Fruit fly (Drosophila melanogaster) whole organism, prepupa: Measurements from ENCODE around the gene RpS8.
A peak's percentile ranks its signal among the peaks of the same experiment; 100 is the strongest.

Experiments
- Blimp-1 ChIP-seq: fragments of 200-800 bp; sonication (Bioruptor generic); optimal IDR thresholded peaks from 3 replicates; lab custom pipeline; 2017; ENCODE audit warnings: missing biosample characterization, missing genetic modification characterization, mild to moderate bottlenecking, moderate library complexity, missing genetic modification reagents
- CG11762 ChIP-seq: fragments of 200-800 bp; sonication (Bioruptor generic); optimal IDR thresholded peaks from 3 replicates; lab custom pipeline; 2016; ENCODE audit warnings: missing biosample characterization, missing genetic modification characterization; ENCODE audit not compliant: insufficient read depth
- CG11902 ChIP-seq: fragments of 200-800 bp; sonication (Bioruptor generic); optimal IDR thresholded peaks from 3 replicates; lab custom pipeline; 2016; ENCODE audit warnings: missing biosample characterization, missing genetic modification characterization
- CG15336 ChIP-seq: fragments of 200-800 bp; sonication (Bioruptor generic); IDR thresholded peaks from 2 replicates; pipeline ENCODE4 v1.3.6; 2022; ENCODE audit warnings: missing biosample characterization, missing genetic modification characterization
- CG1621 ChIP-seq: fragments of 200-800 bp; sonication (Bioruptor generic); optimal IDR thresholded peaks from 3 replicates; lab custom pipeline; 2018; ENCODE audit warnings: missing biosample characterization, mild to moderate bottlenecking, missing genetic modification characterization
- CG16779 ChIP-seq: fragments of 200-800 bp; sonication (Bioruptor generic); optimal IDR thresholded peaks from 3 replicates; lab custom pipeline; 2017; ENCODE audit warnings: missing biosample characterization, mild to moderate bottlenecking, missing genetic modification characterization
- CG3032 ChIP-seq: fragments of 200-800 bp; optimal IDR thresholded peaks from 2 replicates; lab custom pipeline; 2019; ENCODE audit warnings: missing biosample characterization, mild to moderate bottlenecking, missing genetic modification characterization, moderate library complexity
- CG31627 ChIP-seq: fragments of 200-800 bp; sonication (Bioruptor generic); optimal IDR thresholded peaks from 3 replicates; lab custom pipeline; 2016; ENCODE audit warnings: missing biosample characterization, missing genetic modification characterization
- CG34406 ChIP-seq: fragments of 200-800 bp; sonication (Bioruptor generic); optimal IDR thresholded peaks from 3 replicates; lab custom pipeline; 2016; ENCODE audit warnings: missing biosample characterization, missing genetic modification characterization
- CG3919 ChIP-seq: fragments of 200-800 bp; sonication (Bioruptor generic); optimal IDR thresholded peaks from 3 replicates; lab custom pipeline; 2016; ENCODE audit warnings: missing biosample characterization, missing genetic modification characterization
- CG6163 ChIP-seq: fragments of 200-800 bp; sonication (Bioruptor generic); IDR thresholded peaks from 3 replicates; pipeline ENCODE4 v1.3.6; 2022; ENCODE audit warnings: missing biosample characterization, missing genetic modification characterization
- CG6276 ChIP-seq: fragments of 200-800 bp; sonication (Bioruptor generic); optimal IDR thresholded peaks from 2 replicates; lab custom pipeline; 2017; ENCODE audit warnings: missing biosample characterization, mild to moderate bottlenecking, missing genetic modification characterization
- CG6792 ChIP-seq: fragments of 200-800 bp; sonication (Bioruptor generic); optimal IDR thresholded peaks from 3 replicates; lab custom pipeline; 2016; ENCODE audit warnings: missing biosample characterization, missing genetic modification characterization
- CG6808 ChIP-seq: fragments of 200-800 bp; sonication (Bioruptor generic); optimal IDR thresholded peaks from 3 replicates; lab custom pipeline; 2017; ENCODE audit warnings: missing biosample characterization, missing genetic modification characterization, mild to moderate bottlenecking, moderate library complexity, missing genetic modification reagents
- CG6854 ChIP-seq: fragments of 200-800 bp; sonication (Bioruptor generic); optimal IDR thresholded peaks from 2 replicates; lab custom pipeline; 2017; ENCODE audit warnings: missing biosample characterization, mild to moderate bottlenecking, missing genetic modification characterization
- CG8119 ChIP-seq: fragments of 200-800 bp; sonication (Bioruptor generic); IDR thresholded peaks from 3 replicates; pipeline ENCODE4 v1.3.6; 2022; ENCODE audit warnings: missing biosample characterization, missing genetic modification characterization
- CG8319 ChIP-seq: fragments of 200-800 bp; sonication (Bioruptor generic); optimal IDR thresholded peaks from 3 replicates; lab custom pipeline; 2016; ENCODE audit warnings: missing biosample characterization, missing genetic modification characterization
- CG9139 ChIP-seq: fragments of 200-800 bp; sonication (Bioruptor generic); optimal IDR thresholded peaks from 3 replicates; lab custom pipeline; 2017; ENCODE audit warnings: missing biosample characterization, mild to moderate bottlenecking, missing genetic modification characterization
- Eip75B ChIP-seq: fragments of 200-800 bp; sonication (Bioruptor generic); optimal IDR thresholded peaks from 3 replicates; lab custom pipeline; 2016; ENCODE audit warnings: missing biosample characterization, missing genetic modification characterization
- Eip78C ChIP-seq: fragments of 200-800 bp; sonication (Bioruptor generic); peaks from one replicate; lab custom pipeline; 2016; ENCODE audit warnings: missing biosample characterization, missing genetic modification characterization
- Eip93F ChIP-seq: fragments of 200-800 bp; sonication (Bioruptor generic); optimal IDR thresholded peaks from 2 replicates; lab custom pipeline; 2016; ENCODE audit warnings: missing biosample characterization, mild to moderate bottlenecking, missing genetic modification characterization
- Ets96B ChIP-seq: fragments of 200-800 bp; optimal IDR thresholded peaks from 2 replicates; lab custom pipeline; 2019; ENCODE audit warnings: missing biosample characterization, mild to moderate bottlenecking, missing genetic modification characterization, moderate library complexity
- Gug ChIP-seq: fragments of 200-800 bp; sonication (Bioruptor generic); IDR thresholded peaks from 2 replicates; pipeline ENCODE4 v1.3.6; 2022; ENCODE audit warnings: missing biosample characterization, missing genetic modification characterization
- Hr38 ChIP-seq: sonication (Bioruptor generic); optimal IDR thresholded peaks from 2 replicates; lab custom pipeline; 2016; ENCODE audit warnings: missing biosample characterization, missing genetic modification characterization
- Hr39 ChIP-seq: fragments of 200-800 bp; sonication (Bioruptor generic); optimal IDR thresholded peaks from 2 replicates; lab custom pipeline; 2016; ENCODE audit warnings: missing biosample characterization, missing genetic modification characterization
- Lpt ChIP-seq: fragments of 200-800 bp; sonication (Bioruptor generic); optimal IDR thresholded peaks from 3 replicates; lab custom pipeline; 2016; ENCODE audit warnings: missing biosample characterization, missing genetic modification characterization
- Smox ChIP-seq: fragments of 200-800 bp; sonication (Bioruptor generic); optimal IDR thresholded peaks from 3 replicates; lab custom pipeline; 2016; ENCODE audit warnings: missing biosample characterization, missing genetic modification characterization
- Sox14 ChIP-seq: fragments of 200-800 bp; sonication (Bioruptor generic); optimal IDR thresholded peaks from 3 replicates; lab custom pipeline; 2016; ENCODE audit warnings: missing biosample characterization, missing genetic modification characterization
- achi ChIP-seq: fragments of 200-800 bp; sonication (Bioruptor generic); optimal IDR thresholded peaks from 3 replicates; lab custom pipeline; 2016; ENCODE audit warnings: missing biosample characterization, missing genetic modification characterization
- acj6 ChIP-seq: fragments of 200-800 bp; sonication (Bioruptor generic); optimal IDR thresholded peaks from 3 replicates; lab custom pipeline; 2016; ENCODE audit warnings: missing biosample characterization, missing genetic modification characterization
- cyc ChIP-seq: fragments of 200-800 bp; sonication (Bioruptor generic); optimal IDR thresholded peaks from 3 replicates; lab custom pipeline; 2016; ENCODE audit warnings: missing biosample characterization, missing genetic modification characterization
- esn ChIP-seq: fragments of 200-800 bp; sonication (Bioruptor generic); optimal IDR thresholded peaks from 2 replicates; lab custom pipeline; 2016; ENCODE audit warnings: missing biosample characterization, mild to moderate bottlenecking, missing genetic modification characterization, moderate library complexity
- fd59A ChIP-seq: fragments of 200-800 bp; sonication (Bioruptor generic); optimal IDR thresholded peaks from 2 replicates; lab custom pipeline; 2017; ENCODE audit warnings: missing biosample characterization, mild to moderate bottlenecking, missing genetic modification characterization, missing genetic modification reagents
- fkh ChIP-seq: fragments of 200-800 bp; sonication (Bioruptor generic); optimal IDR thresholded peaks from 3 replicates; lab custom pipeline; 2017; ENCODE audit warnings: missing biosample characterization, mild to moderate bottlenecking, missing genetic modification characterization, moderate library complexity
- lz ChIP-seq: fragments of 200-800 bp; sonication (Bioruptor generic); optimal IDR thresholded peaks from 3 replicates; lab custom pipeline; 2016; ENCODE audit warnings: missing biosample characterization, missing genetic modification characterization
- net ChIP-seq: fragments of 200-800 bp; sonication (Bioruptor generic); optimal IDR thresholded peaks from 3 replicates; lab custom pipeline; 2016; ENCODE audit warnings: missing biosample characterization, missing genetic modification characterization
- pdm3 ChIP-seq: fragments of 200-800 bp; sonication (Bioruptor generic); optimal IDR thresholded peaks from 3 replicates; lab custom pipeline; 2016; ENCODE audit warnings: missing biosample characterization, missing genetic modification characterization
- salr ChIP-seq, 2 experiments: fragments of 200-800 bp; sonication (Bioruptor generic); optimal IDR thresholded peaks; 3 replicates each; lab custom pipeline; 2016 to 2018; ENCODE audit warnings: missing biosample characterization in 2 of 2, missing genetic modification characterization in 2 of 2, mild to moderate bottlenecking in 1 of 2
- spab ChIP-seq: fragments of 200-800 bp; sonication (Bioruptor generic); optimal IDR thresholded peaks from 2 replicates; lab custom pipeline; 2017; ENCODE audit warnings: missing biosample characterization, mild to moderate bottlenecking, missing genetic modification characterization, missing genetic modification reagents
- ss ChIP-seq, 2 experiments: fragments of 200-800 bp; sonication (Bioruptor generic); optimal IDR thresholded peaks; 2 replicates in 1 of 2; 3 replicates in 1 of 2; lab custom pipeline; 2017 to 2018; ENCODE audit warnings: mild to moderate bottlenecking in 2 of 2, missing biosample characterization in 2 of 2, missing genetic modification characterization in 2 of 2, moderate library complexity in 1 of 2
- svp ChIP-seq: fragments of 200-800 bp; sonication (Bioruptor generic); peaks from one replicate; lab custom pipeline; 2016; ENCODE audit warnings: missing biosample characterization, missing genetic modification characterization
- topi ChIP-seq: fragments of 200-800 bp; sonication (Bioruptor generic); optimal IDR thresholded peaks from 3 replicates; lab custom pipeline; 2016; ENCODE audit warnings: missing biosample characterization, missing genetic modification characterization

Gene RpS8

dm6 chr3R:29861432-29862249 lies at the start of gene RpS8, which contains the start of gene CG15514:
Gene RpS8, plus strand, starts transcription at chr3R:29861582.
Gene CG15514, minus strand, starts transcription at chr3R:29861494.
- TF ChIP-seq CG8319 = no peak
- TF ChIP-seq CG34406 = peak; percentile 11
- TF ChIP-seq Eip78C (GFP tag; lab: Kevin White, UChicago) = peak; percentile 79
- no peak for TF ChIP-seq Eip75B (GFP tag; lab: Kevin White, UChicago)
- TF ChIP-seq CG3919 (GFP tag; lab: Kevin White, UChicago) = peak; percentile 23
- 0 out of 3 replicates have a peak, but pooled peaks have one; percentile 30 for TF ChIP-seq CG8119 (GFP tag; lab: Robert Waterston, UW)
- TF ChIP-seq pdm3 = no peak
- peak; percentile 10 for TF ChIP-seq Sox14 (GFP tag; lab: Kevin White, UChicago)
- TF ChIP-seq CG6276 = no peak
- TF ChIP-seq Hr39 = peak; percentile 14
- peak; percentile 50 for TF ChIP-seq esn (GFP tag; lab: Kevin White, UChicago)
- peak; percentile 47 for TF ChIP-seq CG3032 (tag; lab: Kevin White, UChicago)
- TF ChIP-seq spab (GFP tag; lab: Kevin White, UChicago) = no peak
- peak; percentile 34; the same call in 1 of the 2 replicates for TF ChIP-seq CG15336 (GFP tag; lab: Robert Waterston, UW)
- TF ChIP-seq CG6854 (GFP tag; lab: Kevin White, UChicago) = peak; percentile 49
- peak; percentile 45 for TF ChIP-seq CG11762 (GFP tag; lab: Kevin White, UChicago)
- TF ChIP-seq CG31627 (GFP tag; lab: Kevin White, UChicago) = peak; percentile 28
- no peak for TF ChIP-seq fd59A (GFP tag; lab: Kevin White, UChicago)
- TF ChIP-seq CG6163 (GFP tag; lab: Robert Waterston, UW) = peak; percentile 66
- TF ChIP-seq CG6792 = peak; percentile 43
- peak; percentile 6 for TF ChIP-seq Lpt (GFP tag; lab: Kevin White, UChicago)
- TF ChIP-seq Eip93F (GFP tag; lab: Kevin White, UChicago) = no peak
- TF ChIP-seq ss (GFP tag; optimal IDR thresholded peaks at IDR 0.05; lab: Kevin White, UChicago) = peak; percentile 12 to 42
- no peak for TF ChIP-seq Hr38
- peak; percentile 35 for TF ChIP-seq fkh (GFP tag; lab: Kevin White, UChicago)
- peak in 1 of 2 experiments; percentile 17 for TF ChIP-seq salr (GFP tag; optimal IDR thresholded peaks at IDR 0.05; lab: Kevin White, UChicago)
- TF ChIP-seq Blimp-1 (GFP tag; lab: Kevin White, UChicago) = peak; percentile 50
- no peak for TF ChIP-seq CG16779
- no peak for TF ChIP-seq Smox (GFP tag; lab: Kevin White, UChicago)
- TF ChIP-seq achi (GFP tag; lab: Kevin White, UChicago) = peak; percentile 100
- TF ChIP-seq svp = no peak
- TF ChIP-seq Gug (GFP tag; lab: Robert Waterston, UW) = peak; percentile 59
- TF ChIP-seq cyc (GFP tag; lab: Kevin White, UChicago) = peak; percentile 11
- TF ChIP-seq Ets96B (tag; lab: Kevin White, UChicago) = peak; percentile 72
- TF ChIP-seq topi (GFP tag; lab: Kevin White, UChicago) = peak; percentile 20
- peak; percentile 12 for TF ChIP-seq acj6 (GFP tag; lab: Kevin White, UChicago)
- peak; percentile 38 for TF ChIP-seq lz
- no peak for TF ChIP-seq CG11902
- TF ChIP-seq CG6808 (GFP tag; lab: Kevin White, UChicago) = no peak
- TF ChIP-seq CG9139 (GFP tag; lab: Kevin White, UChicago) = no peak
- peak; percentile 3 for TF ChIP-seq CG1621 (tag; lab: Kevin White, UChicago)
- TF ChIP-seq net (GFP tag; lab: Kevin White, UChicago) = no peak
